Worm (Caenorhabditis elegans): ENCODE results near the gene otpl-7.
A peak's percentile ranks its signal among the peaks of the same experiment; 100 is the strongest.
"Not testable (repeated sequence)": the region's sequence is repeated elsewhere in the genome, so short reads cannot be mapped to it uniquely, and the experiment has no call there.

otpl-7 gene

DNA sequence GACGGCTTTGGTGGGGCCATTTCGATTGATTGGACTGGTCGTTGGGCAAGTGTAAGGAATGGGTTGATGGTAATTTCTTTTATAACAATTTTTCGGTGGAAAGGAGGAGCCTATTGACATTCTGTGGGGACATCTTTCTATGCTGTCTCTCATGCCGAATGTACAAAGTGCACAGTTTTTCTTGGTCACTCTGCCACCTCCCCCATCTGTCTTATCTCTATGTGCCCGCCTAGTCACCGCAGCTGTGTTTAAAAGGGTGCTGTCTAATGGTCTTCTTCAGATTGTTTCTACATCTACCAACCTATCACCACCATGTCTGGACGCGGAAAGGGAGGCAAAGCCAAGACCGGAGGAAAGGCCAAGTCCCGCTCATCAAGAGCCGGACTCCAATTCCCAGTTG, 11.8 kb downstream of the otpl-7 start, which contains the start of the genes his-8 and his-7:
Gene his-8 (minus strand): TSS at position 20 of the 400 bp plus-strand sequence.
Gene his-7 (plus strand): TSS at position 313 of the 400 bp plus-strand sequence.
- TF ChIP-seq set-16 (GFP tag; IDR thresholded peaks at IDR 0.05): peak; percentile 37; the same call in 1 of the 2 replicates

DNA sequence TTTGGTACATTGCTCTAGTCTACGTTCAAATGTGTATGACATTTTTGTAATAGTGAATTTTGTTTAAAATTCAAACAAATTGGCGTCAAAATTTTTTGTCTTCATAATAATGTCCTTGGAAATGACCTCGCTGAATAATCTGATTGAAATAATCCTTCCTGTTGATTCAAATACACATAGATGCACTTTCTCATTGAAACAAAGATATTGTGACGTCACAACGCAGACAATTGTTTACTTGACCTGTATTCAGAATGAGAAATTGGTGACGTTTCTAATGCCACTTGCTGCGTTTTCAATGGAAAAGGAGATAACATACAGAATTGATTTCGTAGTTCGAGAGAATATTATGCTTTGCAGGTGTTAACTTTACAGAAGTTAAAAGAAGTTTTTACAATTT, 12.6 kb downstream of the otpl-7 start:
- TF ChIP-seq arid-1 (GFP tag; conservative IDR thresholded peaks at IDR 0.05) (no peak), T26A8.4 (GFP tag; IDR thresholded peaks at IDR 0.05) (no peak), dmd-6 (GFP tag; IDR thresholded peaks at IDR 0.05) (no peak), mdl-1 (tag; optimal IDR thresholded peaks at IDR 0.05) (no peak), mxl-3 (GFP tag; optimal IDR thresholded peaks at IDR 0.05) (no peak), ceh-32 (tag; optimal IDR thresholded peaks at IDR 0.05; ENCODE audit: poor library complexity) (no peak), ztf-11 (tag; optimal IDR thresholded peaks at IDR 0.05) (no peak), saeg-2 (GFP tag; IDR thresholded peaks at IDR 0.05) (no peak), ceh-62 (tag; optimal IDR thresholded peaks at IDR 0.05) (no peak), mdt-29 (GFP tag; IDR thresholded peaks at IDR 0.05) (no peak), nhr-111 (GFP tag; optimal IDR thresholded peaks at IDR 0.05) (no peak), nhr-6 (tag; optimal IDR thresholded peaks at IDR 0.05) (no peak), tag-97 (GFP tag; IDR thresholded peaks at IDR 0.05) (no peak), F10B5.3 (tag; optimal IDR thresholded peaks at IDR 0.05) (no peak), hlh-30 (tag; optimal IDR thresholded peaks at IDR 0.05; ENCODE audit: insufficient read depth) (no peak), attf-4 (tag; optimal IDR thresholded peaks at IDR 0.05) (no peak), nhr-102 (tag; optimal IDR thresholded peaks at IDR 0.05) (no peak)

- TF ChIP-seq lin-29 (GFP tag; IDR thresholded peaks at IDR 0.05): 0 out of 2 replicates have a peak, but pooled peaks have one; percentile 12
- TF ChIP-seq mes-2 (tag; optimal IDR thresholded peaks at IDR 0.05; ENCODE audit: poor library complexity, severe bottlenecking): peak; percentile 48
- peak; percentile 70 for TF ChIP-seq set-16 (GFP tag; IDR thresholded peaks at IDR 0.05)
- TF ChIP-seq dmd-9 (GFP tag; IDR thresholded peaks at IDR 0.05): 0 out of 2 replicates have a peak, but pooled peaks have one; percentile 27
- TF ChIP-seq mxl-3 (GFP tag; optimal IDR thresholded peaks at IDR 0.05): peak; percentile 5
- TF ChIP-seq duxl-1 (tag; optimal IDR thresholded peaks at IDR 0.05; ENCODE audit: poor library complexity): peak; percentile 16
- TF ChIP-seq T26A8.4 (GFP tag; IDR thresholded peaks at IDR 0.05): peak; percentile 80
- peak; percentile 56; the same call in 1 of the 2 replicates for TF ChIP-seq egl-43 (GFP tag; IDR thresholded peaks at IDR 0.05)
- peak; percentile 4 for TF ChIP-seq aha-1 (tag)
- TF ChIP-seq php-3 (GFP tag; IDR thresholded peaks at IDR 0.05): peak; percentile 74; the same call in 1 of the 2 replicates
- TF ChIP-seq tra-1 (GFP tag; IDR thresholded peaks at IDR 0.05): peak; percentile 14; the same call in 1 of the 2 replicates
- TF ChIP-seq F10B5.3 (tag; optimal IDR thresholded peaks at IDR 0.05): peak; percentile 60
- peak; percentile 30; the same call in 1 of the 2 replicates for TF ChIP-seq hmg-1.1 (GFP tag; IDR thresholded peaks at IDR 0.05)
- peak; percentile 61 for TF ChIP-seq nhr-102 (tag; optimal IDR thresholded peaks at IDR 0.05)
- peak; percentile 89 for TF ChIP-seq pha-4 (GFP tag; IDR thresholded peaks at IDR 0.05)
- TF ChIP-seq pha-4 (tag; optimal IDR thresholded peaks at IDR 0.05): not testable (repeated sequence)
- TF ChIP-seq nhr-42 (GFP tag; IDR thresholded peaks at IDR 0.05): peak; percentile 80
- TF ChIP-seq hlh-11 (tag; optimal IDR thresholded peaks at IDR 0.05): peak; percentile 64
- TF ChIP-seq dmd-6 (GFP tag; IDR thresholded peaks at IDR 0.05): peak; percentile 66
- TF ChIP-seq lin-1 (GFP tag; IDR thresholded peaks at IDR 0.05): 0 out of 2 replicates have a peak, but pooled peaks have one; percentile 16
Measured at ce11 chrV:8534534-8535283, 13.4 kb downstream of the otpl-7 start, which contains the start of the genes his-6 and his-5. Gene his-6 (minus strand): TSS chrV:8534977. Gene his-5 (plus strand): TSS chrV:8535214.

DNA sequence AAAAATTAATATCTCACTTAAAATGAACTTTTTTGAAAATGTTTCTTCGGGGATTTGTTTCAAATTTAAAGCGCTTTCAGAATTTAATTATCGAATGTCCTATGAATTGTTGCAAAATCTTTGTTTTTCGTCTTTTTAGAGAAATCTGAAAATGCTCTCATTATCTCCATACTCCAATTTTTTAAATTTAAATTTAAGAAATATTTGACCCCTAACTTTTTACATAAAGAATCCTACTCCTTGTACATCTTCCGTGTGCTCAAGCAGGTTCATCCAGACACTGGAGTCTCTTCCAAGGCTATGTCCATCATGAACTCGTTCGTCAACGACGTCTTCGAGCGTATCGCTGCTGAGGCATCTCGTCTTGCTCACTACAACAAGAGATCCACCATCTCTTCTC, 14.9 kb downstream of the otpl-7 start, which contains the start of gene his-39:
Gene his-39 (plus strand): TSS at position 301 of the 400 bp plus-strand sequence.
- no peak for TF ChIP-seq mdt-29 (GFP tag; IDR thresholded peaks at IDR 0.05)
- no peak for TF ChIP-seq fos-1 (tag; optimal IDR thresholded peaks at IDR 0.05)
- TF ChIP-seq ztf-11 (tag; optimal IDR thresholded peaks at IDR 0.05): no peak
- TF ChIP-seq D1046.2 (GFP tag; IDR thresholded peaks at IDR 0.05): no peak
- no peak for TF ChIP-seq zfp-2 (tag; optimal IDR thresholded peaks at IDR 0.05)
- no peak for TF ChIP-seq madf-5 (GFP tag; IDR thresholded peaks at IDR 0.05)

All from whole organism, L4 larva.